Worm (Caenorhabditis elegans): ENCODE results near the gene secs-1.

DNA sequence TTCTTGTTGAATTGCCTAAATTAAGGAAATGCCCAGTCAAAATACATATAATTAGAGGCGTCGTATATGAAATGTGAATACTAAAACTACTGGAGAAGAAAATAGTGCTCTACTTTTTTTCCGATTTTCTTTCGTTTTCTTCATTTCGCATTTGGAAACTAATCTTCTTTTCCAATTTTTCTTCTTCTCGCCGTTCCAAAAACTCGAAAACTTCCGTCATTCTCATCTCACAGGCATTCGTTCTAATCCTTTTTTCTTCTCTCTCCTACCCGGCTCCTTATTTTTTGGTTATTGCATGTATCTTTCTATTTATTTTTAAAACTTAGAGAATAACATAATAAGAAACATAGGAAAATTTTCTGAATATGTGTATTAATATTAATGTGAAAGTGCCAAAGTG lies 28.6 kb upstream of the secs-1 start:
- TF ChIP-seq ztf-29 (GFP tag; IDR thresholded peaks at IDR 0.05) (no peak), med-1 (GFP tag; optimal IDR thresholded peaks at IDR 0.05; ENCODE audit: insufficient read depth) (no peak), ref-1 (GFP tag; conservative IDR thresholded peaks at IDR 0.05) (no peak), flt-1 (GFP tag; IDR thresholded peaks at IDR 0.05) (no peak), tab-1 (GFP tag; IDR thresholded peaks at IDR 0.05) (no peak)

All from whole organism, midembryonic.